Fruit fly (Drosophila melanogaster): ENCODE measurements around the gene CG1271.

The CG1271 gene

DNA sequence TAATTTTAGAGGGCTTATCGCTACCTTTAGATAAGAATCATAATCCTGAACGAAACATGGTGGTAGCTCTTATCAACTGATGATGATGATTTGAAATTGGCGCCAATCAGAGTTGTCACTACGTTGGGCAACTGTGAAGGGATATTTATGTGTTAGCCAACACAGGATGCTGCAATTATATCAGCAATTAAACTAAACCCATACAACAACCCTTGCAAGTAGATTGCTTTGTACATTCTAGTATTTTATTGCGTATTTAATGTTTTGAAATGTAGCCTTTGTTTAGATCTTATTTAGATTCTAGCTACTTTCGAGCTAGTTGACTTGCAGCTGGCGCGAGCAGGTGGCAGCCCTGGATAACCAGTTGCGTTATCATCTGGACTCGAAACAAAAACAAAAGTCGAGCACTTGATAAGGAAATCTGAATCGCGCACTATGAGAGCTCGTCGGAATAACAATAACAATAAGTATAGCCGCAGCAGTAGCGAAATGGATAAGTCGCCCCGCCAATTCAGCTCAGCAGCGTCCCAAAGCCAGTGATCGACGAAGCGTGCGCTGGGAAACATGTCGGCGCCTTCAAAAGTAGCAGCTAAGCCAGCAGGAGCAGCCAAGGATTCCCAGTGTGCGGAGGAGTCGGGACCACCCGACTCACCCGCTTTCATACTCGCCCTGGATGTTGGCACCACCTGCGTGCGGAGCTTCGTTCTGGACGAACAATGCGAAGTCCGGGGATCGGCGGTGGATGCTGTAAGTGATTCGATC lies at the start of gene CG1271 (continued):
- no peak for TF ChIP-seq hb (GFP tag; IDR thresholded peaks at IDR 0.05; ENCODE audit: partially characterized antibody)
- TF ChIP-seq bcd (GFP tag; optimal IDR thresholded peaks at IDR 0.05), result peak; percentile 70
- no peak for TF ChIP-seq luna (GFP tag; optimal IDR thresholded peaks at IDR 0.05)
- no peak for TF ChIP-seq Tbp (GFP tag; optimal IDR thresholded peaks at IDR 0.05)
- TF ChIP-seq wdn (GFP tag; IDR thresholded peaks at IDR 0.05), result peak; percentile 15; the same call in 1 of the 2 replicates
- no peak for TF ChIP-seq usp (GFP tag; optimal IDR thresholded peaks at IDR 0.05)
- no peak for TF ChIP-seq Dip2 (GFP tag; IDR thresholded peaks at IDR 0.05)
- TF ChIP-seq yki (optimal IDR thresholded peaks at IDR 0.05), result no peak
- peak; percentile 51; the same call in 1 of the 2 replicates for TF ChIP-seq CG13287 (GFP tag; IDR thresholded peaks at IDR 0.05; ENCODE audit: partially characterized antibody)
- peak; percentile 21; the same call in 1 of the 2 replicates for TF ChIP-seq Taf1 (GFP tag; IDR thresholded peaks at IDR 0.05)
- peak; percentile 71 for TF ChIP-seq nau (GFP tag; optimal IDR thresholded peaks at IDR 0.05)
- peak; percentile 21 for TF ChIP-seq schlank (tag; optimal IDR thresholded peaks at IDR 0.05)
- peak; percentile 55; the same call in 2 of the 3 replicates for TF ChIP-seq Mrtf (GFP tag; IDR thresholded peaks at IDR 0.05)
- TF ChIP-seq CG17359 (tag; optimal IDR thresholded peaks at IDR 0.05), result peak; percentile 60
- 0 out of 2 replicates have a peak, but pooled peaks have one; percentile 28 for TF ChIP-seq CG14667 (GFP tag; IDR thresholded peaks at IDR 0.05)
- peak; percentile 23 for TF ChIP-seq CG8281 (tag; optimal IDR thresholded peaks at IDR 0.05)
- no peak for TF ChIP-seq Hr39 (optimal IDR thresholded peaks at IDR 0.05)
- no peak for TF ChIP-seq sim (GFP tag; IDR thresholded peaks at IDR 0.05)
- no peak for TF ChIP-seq oc (tag; optimal IDR thresholded peaks at IDR 0.05)
- TF ChIP-seq Gug (GFP tag; IDR thresholded peaks at IDR 0.05), result peak; percentile 39; the same call in 1 of the 4 replicates
- TF ChIP-seq br (optimal IDR thresholded peaks at IDR 0.05), result no peak
- no peak for TF ChIP-seq tup (GFP tag; optimal IDR thresholded peaks at IDR 0.05)
- no peak for TF ChIP-seq gt (GFP tag; IDR thresholded peaks at IDR 0.05)
- no peak for TF ChIP-seq CG6175 (GFP tag; IDR thresholded peaks at IDR 0.05)
- TF ChIP-seq CG18764 (GFP tag; optimal IDR thresholded peaks at IDR 0.05), result peak; percentile 51
- TF ChIP-seq CG3407 (GFP tag; optimal IDR thresholded peaks at IDR 0.05), result no peak
- TF ChIP-seq crol (GFP tag; IDR thresholded peaks at IDR 0.05), result no peak
- TF ChIP-seq ab (GFP tag; optimal IDR thresholded peaks at IDR 0.05), result no peak
- TF ChIP-seq Pdp1 (GFP tag; optimal IDR thresholded peaks at IDR 0.05), result peak; percentile 61 to 68
- no peak for TF ChIP-seq Mes4 (GFP tag; optimal IDR thresholded peaks at IDR 0.05)
- 0 out of 2 replicates have a peak, but pooled peaks have one; percentile 37 for TF ChIP-seq CG6272 (GFP tag; IDR thresholded peaks at IDR 0.05)
- TF ChIP-seq lola (GFP tag; optimal IDR thresholded peaks at IDR 0.05), result peak in 1 of 3 experiments; percentile 37
- TF ChIP-seq CG1024 (GFP tag; IDR thresholded peaks at IDR 0.05), result no peak
- peak; percentile 80 for TF ChIP-seq exex (tag; optimal IDR thresholded peaks at IDR 0.05)
- TF ChIP-seq NK7.1 (GFP tag; optimal IDR thresholded peaks at IDR 0.05), result peak; percentile 14
- peak; percentile 46; the same call in 1 of the 2 replicates for TF ChIP-seq ttk (GFP tag; IDR thresholded peaks at IDR 0.05)
- peak; percentile 22 for TF ChIP-seq CG1602 (GFP tag; optimal IDR thresholded peaks at IDR 0.05)
- TF ChIP-seq CG9797 (GFP tag; optimal IDR thresholded peaks at IDR 0.05), result peak; percentile 76
- TF ChIP-seq her (GFP tag; optimal IDR thresholded peaks at IDR 0.05), result peak; percentile 51
- no peak for TF ChIP-seq Hmr (GFP tag; optimal IDR thresholded peaks at IDR 0.05)
- 0 out of 3 replicates have a peak, but pooled peaks have one; percentile 28 for TF ChIP-seq mld (GFP tag; IDR thresholded peaks at IDR 0.05; ENCODE audit: partially characterized antibody)
- no peak for TF ChIP-seq Poxn (GFP tag; IDR thresholded peaks at IDR 0.05)
- peak; percentile 9 for TF ChIP-seq CG6254 (GFP tag; optimal IDR thresholded peaks at IDR 0.05)
- TF ChIP-seq scrt (GFP tag; optimal IDR thresholded peaks at IDR 0.05), result peak; percentile 97
- TF ChIP-seq zf30C (GFP tag; optimal IDR thresholded peaks at IDR 0.05), result no peak
- TF ChIP-seq nerfin-2 (GFP tag; IDR thresholded peaks at IDR 0.05; ENCODE audit: partially characterized antibody), result no peak
- TF ChIP-seq CG3163 (GFP tag; optimal IDR thresholded peaks at IDR 0.05), result peak; percentile 52
- no peak for TF ChIP-seq CG8478 (optimal IDR thresholded peaks at IDR 0.05)
- peak; percentile 64 for TF ChIP-seq CG4854 (GFP tag; optimal IDR thresholded peaks at IDR 0.05)
- no peak for TF ChIP-seq CG7963 (GFP tag; IDR thresholded peaks at IDR 0.05; ENCODE audit: partially characterized antibody)
